Worm (Caenorhabditis elegans): ENCODE results near the gene F59E11.6.

DNA sequence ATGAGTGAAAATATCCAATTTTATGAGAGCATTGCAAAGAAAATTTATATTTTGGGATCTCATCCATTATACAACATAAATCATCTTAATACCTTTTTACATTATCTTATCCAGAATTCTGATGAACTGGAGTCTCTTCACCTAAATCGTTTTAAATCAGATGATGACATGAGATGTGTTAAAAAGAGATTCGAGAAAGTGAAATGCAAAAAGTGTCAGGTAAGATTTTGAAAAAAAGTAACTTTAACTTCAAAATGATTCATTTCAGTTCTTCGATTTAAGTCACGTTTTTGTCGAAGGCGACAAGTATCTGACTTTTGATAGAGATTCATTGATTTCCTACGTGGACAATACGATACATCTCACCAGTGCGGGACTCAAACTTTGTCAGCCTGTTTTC is 27.3 kb downstream of the F59E11.6 start:
- no peak for TF ChIP-seq ama-1 (optimal IDR thresholded peaks at IDR 0.05)
- no peak for TF ChIP-seq skn-1 (tag; optimal IDR thresholded peaks at IDR 0.05)
- no peak for TF ChIP-seq ceh-82 (tag; optimal IDR thresholded peaks at IDR 0.05)
- TF ChIP-seq R02D3.7 (tag; optimal IDR thresholded peaks at IDR 0.05) = no peak
- no peak for TF ChIP-seq blmp-1 (tag; optimal IDR thresholded peaks at IDR 0.05; ENCODE audit: insufficient read depth)
- TF ChIP-seq snpc-4 (tag; optimal IDR thresholded peaks at IDR 0.05) = no peak
- TF ChIP-seq unc-55 (GFP tag; optimal IDR thresholded peaks at IDR 0.05) = no peak
- TF ChIP-seq ZK546.5 (tag; optimal IDR thresholded peaks at IDR 0.05) = no peak
- TF ChIP-seq nhr-11 (tag; optimal IDR thresholded peaks at IDR 0.05) = no peak
